Worm (Caenorhabditis elegans) whole organism, late embryonic: ENCODE results near the gene pals-25.

Experiments used
- ahr-1 ChIP-seq: sonication (generic microtip); optimal IDR thresholded peaks from 2 replicates; lab custom pipeline; 2016; ENCODE audit warnings: missing genetic modification characterization, missing compliant biosample characterization
- fkh-10 ChIP-seq: fragments of 150-350 bp; optimal IDR thresholded peaks from 2 replicates; lab custom pipeline; 2014; ENCODE audit warnings: missing biosample characterization, missing genetic modification reagents, missing genetic modification characterization
- pha-4 ChIP-seq: fragments of 150-350 bp; optimal IDR thresholded peaks from 2 replicates; lab custom pipeline; 2018; ENCODE audit warnings: missing biosample characterization, missing genetic modification reagents, missing genetic modification characterization

ce11 chrIII:86316-86715, 48.0 kb upstream of the pals-25 start, which contains the start of gene attf-3:
- TF ChIP-seq ahr-1 (tag; lab: Kevin White, UChicago) (no peak), pha-4 (no peak), fkh-10 (no peak)
